Fruit fly (Drosophila melanogaster) whole organism, embryonic: ENCODE data around the gene CG45207.

Experiments
- Atf3 ChIP-seq: fragments of 200-800 bp; sonication (Bioruptor generic); optimal IDR thresholded peaks from 3 replicates; lab custom pipeline; 2016; ENCODE audit warnings: missing biosample characterization, missing genetic modification characterization
- Awh ChIP-seq: fragments of 200-800 bp; sonication (Bioruptor generic); IDR thresholded peaks from 2 replicates; pipeline ENCODE4, ENCODE4 v1.3.6; 2022; ENCODE audit warnings: missing biosample characterization, missing genetic modification characterization
- C15 ChIP-seq: fragments of 200-800 bp; sonication (Bioruptor generic); IDR thresholded peaks from 3 replicates; pipeline ENCODE4 v1.3.6; 2022; ENCODE audit warnings: missing biosample characterization, missing genetic modification characterization
- CG11504 ChIP-seq: fragments of 200-800 bp; sonication (Bioruptor generic); optimal IDR thresholded peaks from 3 replicates; lab custom pipeline; 2019; ENCODE audit warnings: missing biosample characterization, mild to moderate bottlenecking, missing genetic modification characterization, moderate library complexity
- CG13424 ChIP-seq: fragments of 200-800 bp; sonication (Bioruptor generic); optimal IDR thresholded peaks from 2 replicates; lab custom pipeline; 2019; ENCODE audit warnings: missing biosample characterization, mild to moderate bottlenecking, missing genetic modification characterization, moderate library complexity
- CG14710 ChIP-seq: fragments of 200-800 bp; sonication (Bioruptor generic); optimal IDR thresholded peaks from 3 replicates; lab custom pipeline; 2019; ENCODE audit warnings: missing biosample characterization, mild to moderate bottlenecking, missing genetic modification characterization, moderate library complexity
- CG14860 ChIP-seq: fragments of 200-800 bp; sonication (Bioruptor generic); IDR thresholded peaks from 3 replicates; pipeline ENCODE4 v1.3.6; 2022; ENCODE audit warnings: missing biosample characterization, missing genetic modification characterization; ENCODE audit not compliant: partially characterized antibody
- CG1647 ChIP-seq: fragments of 200-800 bp; sonication (Bioruptor generic); optimal IDR thresholded peaks from 3 replicates; lab custom pipeline; 2016; ENCODE audit warnings: missing biosample characterization, missing genetic modification characterization
- CG17385 ChIP-seq: fragments of 200-800 bp; sonication (Bioruptor generic); optimal IDR thresholded peaks from 3 replicates; lab custom pipeline; 2018; ENCODE audit warnings: missing biosample characterization, mild to moderate bottlenecking, missing genetic modification characterization
- CG18764 ChIP-seq: fragments of 200-800 bp; sonication (Bioruptor generic); optimal IDR thresholded peaks from 3 replicates; lab custom pipeline; 2016; ENCODE audit warnings: missing biosample characterization, missing genetic modification characterization
- CG2129 ChIP-seq: fragments of 200-800 bp; sonication (Bioruptor generic); IDR thresholded peaks from 2 replicates; pipeline ENCODE4 v1.3.6; 2022; ENCODE audit warnings: missing biosample characterization, missing genetic modification characterization; ENCODE audit not compliant: partially characterized antibody
- CG2202 ChIP-seq: fragments of 200-800 bp; sonication (Bioruptor generic); optimal IDR thresholded peaks from 2 replicates; lab custom pipeline; 2018; ENCODE audit warnings: missing biosample characterization, mild to moderate bottlenecking, missing genetic modification characterization
- CG2875 ChIP-seq: fragments of 200-800 bp; sonication (Bioruptor generic); optimal IDR thresholded peaks from 2 replicates; lab custom pipeline; 2017; ENCODE audit warnings: missing biosample characterization, mild to moderate bottlenecking, missing genetic modification characterization, missing genetic modification reagents
- CG30020 ChIP-seq: fragments of 200-800 bp; optimal IDR thresholded peaks from 2 replicates; lab custom pipeline; 2019; ENCODE audit warnings: missing biosample characterization, mild to moderate bottlenecking, missing genetic modification characterization, moderate library complexity
- CG31224 ChIP-seq: fragments of 200-800 bp; sonication (Bioruptor generic); IDR thresholded peaks from 2 replicates; pipeline ENCODE4 v1.3.6; 2022; ENCODE audit warnings: missing biosample characterization, missing genetic modification characterization
- CG34422 ChIP-seq: fragments of 200-800 bp; sonication (Bioruptor generic); IDR thresholded peaks from 3 replicates; pipeline ENCODE4 v1.3.6; 2022; ENCODE audit warnings: missing biosample characterization, missing genetic modification characterization
- CG3838 ChIP-seq: fragments of 200-800 bp; sonication (Bioruptor generic); optimal IDR thresholded peaks from 3 replicates; lab custom pipeline; 2016; ENCODE audit warnings: missing biosample characterization, missing genetic modification characterization
- CG4282 ChIP-seq: fragments of 200-800 bp; sonication (Bioruptor generic); optimal IDR thresholded peaks from 2 replicates; lab custom pipeline; 2016; ENCODE audit warnings: missing biosample characterization, missing genetic modification characterization
- CG7271 ChIP-seq: fragments of 200-800 bp; sonication (Bioruptor generic); optimal IDR thresholded peaks from 2 replicates; lab custom pipeline; 2018; ENCODE audit warnings: missing biosample characterization, mild to moderate bottlenecking, missing genetic modification characterization, moderate library complexity
- CG7839 ChIP-seq: fragments of 200-800 bp; sonication (Bioruptor generic); optimal IDR thresholded peaks from 3 replicates; lab custom pipeline; 2018; ENCODE audit warnings: missing biosample characterization, mild to moderate bottlenecking, missing genetic modification characterization, moderate library complexity
- CG9727 ChIP-seq: fragments of 200-800 bp; sonication (Bioruptor generic); optimal IDR thresholded peaks from 3 replicates; lab custom pipeline; 2017; ENCODE audit warnings: missing biosample characterization, mild to moderate bottlenecking, missing genetic modification characterization
- CG9932 ChIP-seq: fragments of 200-800 bp; sonication (Bioruptor generic); IDR thresholded peaks from 2 replicates; pipeline ENCODE4 v1.3.6; 2022; ENCODE audit warnings: missing biosample characterization, missing genetic modification characterization
- CHES-1-like ChIP-seq: fragments of 200-800 bp; sonication (Bioruptor generic); optimal IDR thresholded peaks from 2 replicates; lab custom pipeline; 2016; ENCODE audit warnings: missing biosample characterization, missing genetic modification characterization
- D19A ChIP-seq: fragments of 200-800 bp; optimal IDR thresholded peaks from 3 replicates; lab custom pipeline; 2019; ENCODE audit warnings: missing biosample characterization, mild to moderate bottlenecking, missing genetic modification characterization, moderate library complexity
- Dek ChIP-seq: fragments of 200-800 bp; sonication (Bioruptor generic); optimal IDR thresholded peaks from 3 replicates; lab custom pipeline; 2019; ENCODE audit warnings: missing biosample characterization, mild to moderate bottlenecking, missing genetic modification characterization, moderate library complexity
- Drgx ChIP-seq: fragments of 200-800 bp; sonication (Bioruptor generic); IDR thresholded peaks from 2 replicates; pipeline ENCODE4 v1.3.6; 2022; ENCODE audit warnings: missing biosample characterization, missing genetic modification characterization
- Elba2 ChIP-seq: fragments of 200-800 bp; sonication (Bioruptor generic); optimal IDR thresholded peaks from 3 replicates; lab custom pipeline; 2016; ENCODE audit warnings: missing biosample characterization, missing genetic modification characterization
- Fer3 ChIP-seq: fragments of 200-800 bp; sonication (Bioruptor generic); optimal IDR thresholded peaks from 2 replicates; lab custom pipeline; 2018; ENCODE audit warnings: missing biosample characterization, mild to moderate bottlenecking, missing genetic modification characterization, moderate library complexity
- HLH3B ChIP-seq: fragments of 200-800 bp; sonication (Bioruptor generic); IDR thresholded peaks from 2 replicates; pipeline ENCODE4 v1.3.6; 2022; ENCODE audit warnings: missing biosample characterization, missing genetic modification characterization
- Med ChIP-seq: fragments of 200-800 bp; sonication (Bioruptor generic); peaks from one replicate; lab custom pipeline; 2016; ENCODE audit warnings: missing biosample characterization, missing genetic modification characterization, mild to moderate bottlenecking, inconsistent platforms, moderate library complexity
- Nf-YA ChIP-seq: fragments of 200-800 bp; sonication (Bioruptor generic); IDR thresholded peaks from 2 replicates; pipeline ENCODE4 v1.3.6; 2022; ENCODE audit warnings: missing biosample characterization, missing genetic modification characterization
- Pdp1 ChIP-seq, 2 experiments: fragments of 200-800 bp; sonication (Bioruptor generic); optimal IDR thresholded peaks; 3 replicates each; lab custom pipeline; 2016; ENCODE audit warnings: missing biosample characterization in 2 of 2, missing genetic modification characterization in 2 of 2, mild to moderate bottlenecking in 1 of 2, moderate library complexity in 1 of 2
- Rfx ChIP-seq: fragments of 200-800 bp; sonication (Bioruptor generic); IDR thresholded peaks from 2 replicates; pipeline ENCODE4 v1.3.6; 2022; ENCODE audit warnings: missing biosample characterization, missing genetic modification characterization
- Rx ChIP-seq: fragments of 200-800 bp; sonication (Bioruptor generic); IDR thresholded peaks from 2 replicates; pipeline ENCODE4 v1.3.6; 2022; ENCODE audit warnings: missing biosample characterization, missing genetic modification characterization
- Sry-β ChIP-seq: fragments of 200-800 bp; sonication (Bioruptor generic); optimal IDR thresholded peaks from 2 replicates; lab custom pipeline; 2018; ENCODE audit warnings: missing biosample characterization, mild to moderate bottlenecking, missing genetic modification characterization, moderate library complexity
- Tbp ChIP-seq: fragments of >200 bp; optimal IDR thresholded peaks from 2 replicates; lab custom pipeline; 2018; ENCODE audit warnings: missing biosample characterization, missing genetic modification characterization
- ap ChIP-seq: fragments of 200-800 bp; sonication (Bioruptor generic); IDR thresholded peaks from 2 replicates; pipeline ENCODE4 v1.3.6; 2022; ENCODE audit warnings: missing biosample characterization, missing genetic modification characterization
- caup ChIP-seq: fragments of 200-800 bp; sonication (Bioruptor generic); optimal IDR thresholded peaks from 3 replicates; lab custom pipeline; 2017; ENCODE audit warnings: missing biosample characterization, mild to moderate bottlenecking, missing genetic modification characterization, moderate library complexity; ENCODE audit not compliant: severe bottlenecking
- corto ChIP-seq: fragments of 200-800 bp; sonication (Bioruptor generic); optimal IDR thresholded peaks from 2 replicates; lab custom pipeline; 2016; ENCODE audit warnings: missing biosample characterization, mild to moderate bottlenecking, missing genetic modification characterization, moderate library complexity
- dati ChIP-seq: fragments of 200-800 bp; sonication (Bioruptor generic); IDR thresholded peaks from 2 replicates; pipeline ENCODE4 v1.3.6; 2022; ENCODE audit warnings: missing biosample characterization, missing genetic modification characterization
- exex ChIP-seq: fragments of 200-800 bp; sonication (Bioruptor generic); optimal IDR thresholded peaks from 4 replicates; lab custom pipeline; 2018; ENCODE audit warnings: missing biosample characterization, mild to moderate bottlenecking, missing genetic modification characterization, moderate library complexity
- fd102C ChIP-seq: fragments of 200-800 bp; sonication (Bioruptor generic); optimal IDR thresholded peaks from 2 replicates; lab custom pipeline; 2018; ENCODE audit warnings: missing biosample characterization, mild to moderate bottlenecking, missing genetic modification characterization, moderate library complexity
- fd96Cb ChIP-seq: fragments of 200-800 bp; sonication (Bioruptor generic); optimal IDR thresholded peaks from 2 replicates; lab custom pipeline; 2018; ENCODE audit warnings: missing biosample characterization, mild to moderate bottlenecking, missing genetic modification characterization, moderate library complexity
- gce ChIP-seq: fragments of 200-800 bp; sonication (Bioruptor generic); IDR thresholded peaks from 3 replicates; pipeline ENCODE4 v1.3.6; 2022; ENCODE audit warnings: missing biosample characterization, missing genetic modification characterization
- nom ChIP-seq: fragments of 200-800 bp; sonication (Bioruptor generic); optimal IDR thresholded peaks from 2 replicates; lab custom pipeline; 2017; ENCODE audit warnings: missing biosample characterization, missing genetic modification characterization, mild to moderate bottlenecking, moderate library complexity, missing genetic modification reagents
- org-1 ChIP-seq: fragments of 200-800 bp; sonication (Bioruptor generic); optimal IDR thresholded peaks from 2 replicates; lab custom pipeline; 2017; ENCODE audit warnings: missing biosample characterization, missing genetic modification characterization
- pho ChIP-seq: fragments of 200-800 bp; sonication (Bioruptor generic); optimal IDR thresholded peaks from 2 replicates; lab custom pipeline; 2016; ENCODE audit warnings: missing biosample characterization, missing genetic modification characterization
- psq ChIP-seq: fragments of 200-800 bp; sonication (Bioruptor generic); optimal IDR thresholded peaks from 2 replicates; lab custom pipeline; 2017; ENCODE audit warnings: missing biosample characterization, missing genetic modification characterization
- repo ChIP-seq: fragments of 200-800 bp; sonication (Bioruptor generic); optimal IDR thresholded peaks from 2 replicates; lab custom pipeline; 2016; ENCODE audit warnings: missing biosample characterization, missing genetic modification characterization
- sug ChIP-seq: fragments of 200-800 bp; optimal IDR thresholded peaks from 2 replicates; lab custom pipeline; 2019; ENCODE audit warnings: missing biosample characterization, mild to moderate bottlenecking, missing genetic modification characterization, moderate library complexity
- vvl ChIP-seq: fragments of 200-800 bp; sonication (Bioruptor generic); IDR thresholded peaks from 2 replicates; pipeline ENCODE4 v1.3.6; 2022; ENCODE audit warnings: missing biosample characterization, missing genetic modification characterization

CG45207 gene

dm6 chr3R:15794258-15794727, 19.2 kb upstream of the CG45207 start (continued):
- peak; percentile 18 for TF ChIP-seq CG17385 (GFP tag; lab: Kevin White, UChicago)
- TF ChIP-seq CG2129 (GFP tag; lab: Robert Waterston, UW) = no peak
- no peak for TF ChIP-seq Sry-β (GFP tag; lab: Kevin White, UChicago)
- peak; percentile 41 for TF ChIP-seq CG3838 (GFP tag; lab: Kevin White, UChicago)
- peak; percentile 8 for TF ChIP-seq psq (GFP tag; lab: Kevin White, UChicago)
- no peak for TF ChIP-seq corto
- TF ChIP-seq Awh (GFP tag; lab: Robert Waterston, UW) = peak; percentile 74
- peak; percentile 28 for TF ChIP-seq CG1647
- TF ChIP-seq exex (tag; lab: Kevin White, UChicago) = peak; percentile 18
- TF ChIP-seq CG2202 (tag; lab: Kevin White, UChicago) = no peak
- TF ChIP-seq Nf-YA = no peak
- TF ChIP-seq CG30020 (tag; lab: Kevin White, UChicago) = no peak
- no peak for TF ChIP-seq Rx (GFP tag; lab: Robert Waterston, UW)
- TF ChIP-seq CG9727 = peak; percentile 42
- no peak for TF ChIP-seq CG11504 (tag; lab: Kevin White, UChicago)
- TF ChIP-seq CG9932 (GFP tag; lab: Robert Waterston, UW) = peak; percentile 34; the same call in 1 of the 2 replicates
- no peak for TF ChIP-seq CG7271
- peak; percentile 30 for TF ChIP-seq CG18764
- TF ChIP-seq ap = no peak
- TF ChIP-seq CG14710 (tag; lab: Kevin White, UChicago) = no peak
- TF ChIP-seq Rfx (GFP tag; lab: Robert Waterston, UW) = peak; percentile 68
- TF ChIP-seq pho (GFP tag; lab: Kevin White, UChicago) = peak; percentile 73
- TF ChIP-seq Fer3 (tag; lab: Kevin White, UChicago) = peak; percentile 42
- no peak for TF ChIP-seq CG31224 (GFP tag; lab: Robert Waterston, UW)
- TF ChIP-seq fd96Cb (tag; lab: Kevin White, UChicago) = no peak
- no peak for TF ChIP-seq org-1 (GFP tag; lab: Kevin White, UChicago)
- TF ChIP-seq CG2875 (GFP tag; lab: Kevin White, UChicago) = no peak
- TF ChIP-seq fd102C = no peak
- TF ChIP-seq CG7839 (tag; lab: Kevin White, UChicago) = peak; percentile 29
- no peak for TF ChIP-seq repo (GFP tag; lab: Kevin White, UChicago)
- no peak for TF ChIP-seq dati
- peak; percentile 15 for TF ChIP-seq CG4282 (GFP tag; lab: Kevin White, UChicago)
- peak; percentile 52 for TF ChIP-seq vvl (GFP tag; lab: Robert Waterston, UW)
- no peak for TF ChIP-seq HLH3B (GFP tag; lab: Robert Waterston, UW)
- 0 out of 3 replicates have a peak, but pooled peaks have one; percentile 5 for TF ChIP-seq gce (GFP tag; lab: Robert Waterston, UW)
- peak; percentile 14 for TF ChIP-seq CG13424 (tag; lab: Kevin White, UChicago)
- TF ChIP-seq CG14860 (GFP tag; lab: Robert Waterston, UW) = no peak
- TF ChIP-seq C15 (GFP tag; lab: Robert Waterston, UW) = no peak
- TF ChIP-seq Drgx = no peak
- TF ChIP-seq nom = peak; percentile 53
- peak; percentile 45 for TF ChIP-seq caup (GFP tag; lab: Kevin White, UChicago)
- TF ChIP-seq sug = peak; percentile 5
- no peak for TF ChIP-seq D19A
- TF ChIP-seq Tbp = no peak
- TF ChIP-seq Med = peak; percentile 86
- no peak for TF ChIP-seq Elba2 (GFP tag; lab: Kevin White, UChicago)
- peak; percentile 87 for TF ChIP-seq CG34422 (GFP tag; lab: Robert Waterston, UW)
- TF ChIP-seq Dek (tag; lab: Kevin White, UChicago) = peak; percentile 37
- TF ChIP-seq Atf3 (GFP tag; lab: Kevin White, UChicago) = no peak
- TF ChIP-seq Pdp1 (GFP tag; optimal IDR thresholded peaks at IDR 0.05; lab: Kevin White, UChicago) = peak in 1 of 2 experiments; percentile 92
- TF ChIP-seq CHES-1-like = peak; percentile 67
